Worm (Caenorhabditis elegans) whole organism, L3 larva: ENCODE data around the gene C05D12.1.
A peak's percentile ranks its signal among the peaks of the same experiment; 100 is the strongest.

Source experiments
- aly-2 ChIP-seq: fragments of 150-350 bp; optimal IDR thresholded peaks from 2 replicates; lab custom pipeline; 2014; ENCODE audit warnings: missing biosample characterization, missing genetic modification characterization
- ama-1 ChIP-seq: fragments of 150-350 bp; optimal IDR thresholded peaks from 2 replicates; lab custom pipeline; 2018
- ceh-16 ChIP-seq: sonication (generic microtip); optimal IDR thresholded peaks from 2 replicates; lab custom pipeline; 2017; ENCODE audit warnings: missing biosample characterization, missing genetic modification characterization
- ceh-28 ChIP-seq: fragments of 150-350 bp; optimal IDR thresholded peaks from 2 replicates; lab custom pipeline; 2014; ENCODE audit warnings: missing biosample characterization, missing genetic modification reagents, missing genetic modification characterization
- ceh-82 ChIP-seq: fragments of 150-350 bp; optimal IDR thresholded peaks from 2 replicates; lab custom pipeline; 2014; ENCODE audit warnings: missing biosample characterization, missing genetic modification characterization
- ceh-9 ChIP-seq: sonication (generic microtip); optimal IDR thresholded peaks from 2 replicates; lab custom pipeline; 2018; ENCODE audit warnings: missing biosample characterization, missing genetic modification characterization
- daf-12 ChIP-seq: fragments of 150-350 bp; optimal IDR thresholded peaks from 2 replicates; lab custom pipeline; 2014; ENCODE audit warnings: missing biosample characterization, missing genetic modification reagents, missing genetic modification characterization
- egl-27 ChIP-seq: sonication (generic microtip); optimal IDR thresholded peaks from 4 replicates; lab custom pipeline; 2017; ENCODE audit warnings: missing biosample characterization, missing genetic modification reagents, missing genetic modification characterization
- elt-1 ChIP-seq: fragments of 150-350 bp; optimal IDR thresholded peaks from 2 replicates; lab custom pipeline; 2014; ENCODE audit warnings: missing biosample characterization, missing genetic modification characterization
- elt-2 ChIP-seq: sonication (generic microtip); optimal IDR thresholded peaks from 2 replicates; lab custom pipeline; 2016; ENCODE audit warnings: missing genetic modification reagents, mild to moderate bottlenecking, missing genetic modification characterization, missing compliant biosample characterization
- elt-3 ChIP-seq, 3 experiments: fragments of 150-350 bp in 1 of 3; sonication (generic microtip) in 2 of 3; optimal IDR thresholded peaks; 2 replicates in 2 of 3; 4 replicates in 1 of 3; lab custom pipeline; 2014 to 2017; ENCODE audit warnings: missing biosample characterization in 3 of 3, missing genetic modification characterization in 3 of 3
- fkh-10 ChIP-seq: sonication (generic microtip); optimal IDR thresholded peaks from 2 replicates; lab custom pipeline; 2017; ENCODE audit warnings: missing biosample characterization, missing genetic modification reagents, missing genetic modification characterization
- fos-1 ChIP-seq: fragments of 150-350 bp; optimal IDR thresholded peaks from 2 replicates; lab custom pipeline; 2014; ENCODE audit warnings: missing biosample characterization, missing genetic modification characterization
- hmg-11 ChIP-seq: sonication (generic microtip); optimal IDR thresholded peaks from 2 replicates; lab custom pipeline; 2016; ENCODE audit warnings: missing genetic modification characterization, missing compliant biosample characterization
- jun-1 ChIP-seq: fragments of 150-350 bp; optimal IDR thresholded peaks from 2 replicates; lab custom pipeline; 2014; ENCODE audit warnings: missing biosample characterization, missing genetic modification reagents, missing genetic modification characterization
- lin-15B ChIP-seq: fragments of 150-350 bp; optimal IDR thresholded peaks from 2 replicates; lab custom pipeline; 2014; ENCODE audit warnings: missing biosample characterization, missing genetic modification characterization
- lin-39 ChIP-seq: fragments of 150-350 bp; optimal IDR thresholded peaks from 2 replicates; lab custom pipeline; 2018; ENCODE audit warnings: missing biosample characterization, missing genetic modification reagents, missing genetic modification characterization
- lsy-12 ChIP-seq: sonication (generic microtip); optimal IDR thresholded peaks from 2 replicates; lab custom pipeline; 2016; ENCODE audit warnings: mild to moderate bottlenecking, missing genetic modification characterization, missing compliant biosample characterization
- mdl-1 ChIP-seq: fragments of 150-350 bp; optimal IDR thresholded peaks from 2 replicates; lab custom pipeline; 2014; ENCODE audit warnings: missing biosample characterization, missing genetic modification characterization
- mml-1 ChIP-seq: fragments of 150-350 bp; sonication (generic microtip); optimal IDR thresholded peaks from 3 replicates; lab custom pipeline; 2014; ENCODE audit warnings: missing biosample characterization, missing genetic modification characterization
- nfya-1 ChIP-seq: sonication (generic microtip); optimal IDR thresholded peaks from 2 replicates; lab custom pipeline; 2017; ENCODE audit warnings: missing genetic modification characterization, mild to moderate bottlenecking, missing compliant biosample characterization, antibody characterized with exemption, moderate library complexity; ENCODE audit not compliant: insufficient read depth
- nhr-11 ChIP-seq: fragments of 150-350 bp; optimal IDR thresholded peaks from 2 replicates; lab custom pipeline; 2014; ENCODE audit warnings: missing biosample characterization, missing genetic modification characterization
- nhr-12 ChIP-seq: fragments of 150-350 bp; optimal IDR thresholded peaks from 2 replicates; lab custom pipeline; 2014; ENCODE audit warnings: missing biosample characterization, missing genetic modification characterization
- nhr-237 ChIP-seq: fragments of 150-350 bp; optimal IDR thresholded peaks from 2 replicates; lab custom pipeline; 2014; ENCODE audit warnings: missing biosample characterization, missing genetic modification characterization
- nhr-25 ChIP-seq: sonication (generic microtip); optimal IDR thresholded peaks from 2 replicates; lab custom pipeline; 2017; ENCODE audit warnings: missing biosample characterization, missing genetic modification characterization
- nhr-28 ChIP-seq: fragments of 150-350 bp; optimal IDR thresholded peaks from 2 replicates; lab custom pipeline; 2014; ENCODE audit warnings: missing biosample characterization, missing genetic modification characterization
- nhr-43 ChIP-seq: sonication (generic microtip); optimal IDR thresholded peaks from 2 replicates; lab custom pipeline; 2016; ENCODE audit warnings: mild to moderate bottlenecking, missing genetic modification characterization, missing compliant biosample characterization; ENCODE audit not compliant: poor library complexity, severe bottlenecking
- pqm-1 ChIP-seq: fragments of 150-350 bp; optimal IDR thresholded peaks from 2 replicates; lab custom pipeline; 2017; ENCODE audit warnings: missing biosample characterization, missing genetic modification characterization, inconsistent platforms
- sea-2 ChIP-seq: fragments of 150-350 bp; sonication (generic microtip); optimal IDR thresholded peaks from 4 replicates; lab custom pipeline; 2014; ENCODE audit warnings: missing biosample characterization, missing genetic modification reagents, missing genetic modification characterization
- skn-1 ChIP-seq: fragments of 150-350 bp; optimal IDR thresholded peaks from 2 replicates; lab custom pipeline; 2014; ENCODE audit warnings: missing biosample characterization, missing genetic modification characterization
- snpc-4 ChIP-seq: fragments of 150-350 bp; optimal IDR thresholded peaks from 2 replicates; lab custom pipeline; 2014; ENCODE audit warnings: missing biosample characterization, missing genetic modification characterization
- tbx-2 ChIP-seq: sonication (generic microtip); optimal IDR thresholded peaks from 2 replicates; lab custom pipeline; 2016; ENCODE audit warnings: mild to moderate bottlenecking, missing genetic modification characterization, missing compliant biosample characterization
- unc-39 ChIP-seq: sonication (generic microtip); optimal IDR thresholded peaks from 4 replicates; lab custom pipeline; 2017; ENCODE audit warnings: missing biosample characterization, missing genetic modification characterization
- unc-62 ChIP-seq: fragments of 150-350 bp; sonication (generic microtip); optimal IDR thresholded peaks from 4 replicates; lab custom pipeline; 2014; ENCODE audit warnings: missing biosample characterization, missing genetic modification reagents, missing genetic modification characterization
- zag-1 ChIP-seq: fragments of 150-350 bp; optimal IDR thresholded peaks from 2 replicates; lab custom pipeline; 2014; ENCODE audit warnings: missing biosample characterization, missing genetic modification characterization
- ztf-11 ChIP-seq: fragments of 150-350 bp; optimal IDR thresholded peaks from 2 replicates; lab custom pipeline; 2014; ENCODE audit warnings: missing biosample characterization, missing genetic modification characterization
- ztf-4 ChIP-seq: fragments of 150-350 bp; optimal IDR thresholded peaks from 2 replicates; lab custom pipeline; 2014; ENCODE audit warnings: missing biosample characterization, missing genetic modification characterization

Gene C05D12.1

DNA sequence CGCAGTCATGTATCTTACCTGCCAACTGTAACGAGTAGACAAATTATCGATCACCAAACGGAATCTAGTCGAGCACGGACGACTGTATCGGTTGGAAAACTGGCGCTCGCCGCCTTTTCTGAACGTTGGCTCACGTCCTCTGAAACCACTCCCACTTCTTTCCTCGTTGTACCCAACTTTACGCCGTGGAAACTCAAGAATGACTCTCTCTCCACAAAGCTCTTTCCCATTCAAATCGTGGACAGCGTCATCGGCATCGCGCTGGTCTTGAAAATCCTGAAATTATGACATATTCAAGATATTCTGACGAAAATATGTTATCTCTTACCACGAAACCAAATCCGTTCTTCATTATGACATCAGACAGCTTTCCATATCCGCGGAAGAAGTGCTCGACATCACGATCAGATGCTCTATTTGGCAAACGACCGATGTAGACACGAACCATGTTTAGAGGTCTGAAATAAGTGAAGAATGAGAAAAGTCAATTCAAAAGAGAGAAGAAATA is 37.0 kb upstream of the C05D12.1 start, which contains the start of gene rsp-2:
rsp-2 (minus strand) TSS at position 458 of the 508 bp plus-strand sequence.
- TF ChIP-seq fos-1 (tag; lab: Kevin White, UChicago), result no peak
- no peak for TF ChIP-seq zag-1 (tag; lab: Kevin White, UChicago)
- TF ChIP-seq mml-1 (tag; lab: Kevin White, UChicago), result no peak
- TF ChIP-seq daf-12 (tag; lab: Kevin White, UChicago), result no peak
- no peak for TF ChIP-seq egl-27
- TF ChIP-seq jun-1 (tag; lab: Kevin White, UChicago), result no peak
- TF ChIP-seq ceh-16 (tag; lab: Kevin White, UChicago), result no peak
- no peak for TF ChIP-seq lin-15B
- TF ChIP-seq elt-1 (tag; lab: Kevin White, UChicago), result no peak
- no peak for TF ChIP-seq aly-2 (tag; lab: Kevin White, UChicago)
- no peak for TF ChIP-seq nhr-12
- no peak for TF ChIP-seq mdl-1 (tag; lab: Kevin White, UChicago)
- TF ChIP-seq nhr-11 (tag; lab: Kevin White, UChicago), result no peak
- TF ChIP-seq fkh-10 (GFP tag; lab: Kevin White, UChicago), result no peak
- no peak for TF ChIP-seq tbx-2 (tag; lab: Kevin White, UChicago)
- TF ChIP-seq nhr-237 (tag; lab: Kevin White, UChicago), result no peak
- TF ChIP-seq snpc-4, result no peak
- no peak for TF ChIP-seq hmg-11 (tag; lab: Kevin White, UChicago)
- TF ChIP-seq, all 47 proteins: peak for 0

DNA sequence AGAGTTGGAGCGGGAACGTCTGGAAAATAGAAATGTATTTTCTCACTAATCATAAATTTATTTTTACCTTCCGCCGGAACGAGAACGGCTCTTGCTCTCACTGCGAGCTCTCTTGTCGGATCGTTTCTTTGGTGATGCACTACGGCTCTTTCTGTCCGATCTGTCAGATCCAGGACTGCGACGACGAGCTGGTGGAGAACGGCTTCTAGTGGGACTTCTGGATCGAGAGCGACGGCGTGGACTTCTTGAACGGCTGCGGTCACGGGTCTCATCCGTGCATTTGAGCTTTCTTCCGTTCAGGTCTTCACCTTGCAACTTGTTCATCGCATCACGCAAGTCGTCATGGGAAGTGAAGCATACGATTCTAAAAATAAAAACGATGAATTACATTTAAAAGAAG is 36.2 kb upstream of the C05D12.1 start:
- no peak for TF ChIP-seq ceh-9
- TF ChIP-seq ztf-4 (tag; lab: Kevin White, UChicago), result no peak
- no peak for TF ChIP-seq ceh-28
- TF ChIP-seq mdl-1 (tag; lab: Kevin White, UChicago), result no peak
- TF ChIP-seq pqm-1 (tag; lab: Kevin White, UChicago), result no peak
- no peak for TF ChIP-seq elt-3 (tag; optimal IDR thresholded peaks at IDR 0.05; lab: Kevin White, UChicago)
- no peak for TF ChIP-seq hmg-11 (tag; lab: Kevin White, UChicago)
- TF ChIP-seq mml-1 (tag; lab: Kevin White, UChicago), result no peak
- TF ChIP-seq ceh-16 (tag; lab: Kevin White, UChicago), result no peak
- TF ChIP-seq unc-62 (GFP tag; lab: Kevin White, UChicago), result no peak
- TF ChIP-seq fkh-10 (GFP tag; lab: Kevin White, UChicago), result no peak
- no peak for TF ChIP-seq ceh-82 (tag; lab: Kevin White, UChicago)
- TF ChIP-seq elt-1 (tag; lab: Kevin White, UChicago), result no peak
- TF ChIP-seq elt-2 (tag; lab: Kevin White, UChicago), result no peak
- no peak for TF ChIP-seq ama-1 (lab: Kevin White, UChicago)
- no peak for TF ChIP-seq nhr-25 (tag; lab: Kevin White, UChicago)
- no peak for TF ChIP-seq nhr-12
- TF ChIP-seq lsy-12 (tag; lab: Kevin White, UChicago), result no peak
- TF ChIP-seq skn-1 (tag; lab: Kevin White, UChicago), result no peak

DNA sequence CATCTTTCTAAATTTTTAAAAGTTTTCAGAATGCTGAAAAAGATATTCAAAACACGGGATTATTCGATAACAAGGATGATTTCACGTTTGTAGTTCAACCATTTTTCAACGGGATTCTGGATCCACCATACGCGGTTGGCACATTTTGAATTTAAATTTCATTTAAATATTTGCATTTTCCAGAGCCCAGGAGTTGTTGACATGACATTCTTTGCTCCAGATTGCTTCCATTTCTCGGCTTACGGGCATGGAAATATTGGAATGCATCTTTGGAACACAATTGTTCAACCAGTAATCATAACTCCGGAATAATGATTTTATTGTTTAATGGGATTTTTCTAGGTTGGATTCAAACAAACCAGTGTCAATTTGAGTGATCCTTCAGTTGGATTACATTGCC is 35.3 kb upstream of the C05D12.1 start:
- TF ChIP-seq fos-1 (tag; lab: Kevin White, UChicago), result no peak
- no peak for TF ChIP-seq sea-2
- no peak for TF ChIP-seq ceh-82 (tag; lab: Kevin White, UChicago)

- TF ChIP-seq pqm-1 (tag; lab: Kevin White, UChicago) (peak; percentile 72), ztf-11 (tag; lab: Kevin White, UChicago) (no peak), elt-2 (tag; lab: Kevin White, UChicago) (peak; percentile 77)
Observed at ce11 chrII:11448753-11449152, 33.2 kb upstream of the C05D12.1 start, which contains the start of gene W02B12.1. W02B12.1 (plus strand) TSS chrII:11449021.

DNA sequence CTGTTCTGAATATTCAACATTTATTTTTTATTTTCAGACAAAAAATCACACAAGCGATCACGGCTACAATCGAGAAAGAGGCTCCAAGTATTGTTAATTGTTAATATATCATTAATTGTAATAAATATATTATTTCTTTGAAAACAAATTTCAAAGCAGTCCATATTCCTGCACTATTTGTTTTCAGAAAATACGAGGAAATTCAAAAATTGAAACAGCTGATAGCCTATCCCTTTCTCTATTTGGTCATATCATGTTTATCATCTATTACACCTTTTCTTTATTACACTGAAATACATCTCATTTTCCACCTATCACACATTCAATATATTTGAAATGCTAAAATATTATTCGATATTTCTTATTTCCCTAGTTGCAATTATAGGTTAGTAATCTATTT is 29.4 kb upstream of the C05D12.1 start, which contains the start of gene W02B12.13:
W02B12.13 (plus strand) TSS at position 301 of the 400 bp plus-strand sequence.
- TF ChIP-seq sea-2, result no peak
- TF ChIP-seq aly-2 (tag; lab: Kevin White, UChicago), result no peak
- no peak for TF ChIP-seq ceh-9
- no peak for TF ChIP-seq lin-39
- no peak for TF ChIP-seq hmg-11 (tag; lab: Kevin White, UChicago)
- TF ChIP-seq nhr-43, result no peak
- no peak for TF ChIP-seq nfya-1 (tag; lab: Kevin White, UChicago)
- TF ChIP-seq lin-15B, result no peak
- TF ChIP-seq nhr-28 (tag; lab: Kevin White, UChicago), result no peak
- TF ChIP-seq ceh-28, result no peak
- no peak for TF ChIP-seq unc-39
- TF ChIP-seq fos-1 (tag; lab: Kevin White, UChicago), result no peak
- no peak for TF ChIP-seq nhr-12
